Worm (Caenorhabditis elegans): Measurements from ENCODE around the gene F01F1.3.

The F01F1.3 gene

ce11 chrIII:5921067-5921678 is 49.4 kb downstream of the F01F1.3 start:
- TF ChIP-seq tbx-11 (GFP tag; IDR thresholded peaks at IDR 0.05) (no peak), sea-1 (GFP tag; conservative IDR thresholded peaks at IDR 0.05) (no peak), tbx-37 (GFP tag; conservative IDR thresholded peaks at IDR 0.05) (no peak), hnd-1 (tag; optimal IDR thresholded peaks at IDR 0.05) (no peak), hmbx-1 (tag; optimal IDR thresholded peaks at IDR 0.05) (no peak)

DNA sequence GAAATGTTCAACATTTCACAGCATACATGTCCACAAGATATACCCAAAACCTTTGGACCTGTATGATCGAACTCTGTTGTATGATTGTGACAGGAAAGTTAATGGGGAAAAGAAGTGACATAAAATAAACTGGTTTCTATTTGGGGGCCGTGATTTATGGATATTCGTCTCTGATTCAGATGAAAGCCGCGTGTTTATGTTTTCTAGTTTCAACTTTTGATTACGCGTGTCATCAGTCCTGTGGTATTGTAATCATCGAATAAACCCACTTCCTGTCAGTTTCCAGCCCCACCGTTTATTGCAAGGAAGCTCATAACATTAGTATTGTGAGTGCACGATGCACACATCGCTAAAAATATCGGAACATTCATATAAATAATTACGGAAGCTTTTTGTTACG is 50.5 kb downstream of the F01F1.3 start:
- TF ChIP-seq ceh-36 (tag; optimal IDR thresholded peaks at IDR 0.05) (no peak), B0310.2 (tag; optimal IDR thresholded peaks at IDR 0.05) (no peak), ceh-13 (GFP tag; optimal IDR thresholded peaks at IDR 0.05) (no peak), scrt-1 (GFP tag; IDR thresholded peaks at IDR 0.05) (no peak), pes-1 (GFP tag; IDR thresholded peaks at IDR 0.05) (no peak), tbx-11 (GFP tag; IDR thresholded peaks at IDR 0.05) (no peak), hnd-1 (tag; optimal IDR thresholded peaks at IDR 0.05) (no peak), tra-4 (tag; optimal IDR thresholded peaks at IDR 0.05) (no peak), ets-7 (tag; optimal IDR thresholded peaks at IDR 0.05) (no peak), tbx-37 (GFP tag; conservative IDR thresholded peaks at IDR 0.05) (no peak), hmbx-1 (tag; optimal IDR thresholded peaks at IDR 0.05) (no peak), flt-1 (GFP tag; IDR thresholded peaks at IDR 0.05) (no peak), F13C5.2 (tag; optimal IDR thresholded peaks at IDR 0.05) (no peak), aly-1 (tag; optimal IDR thresholded peaks at IDR 0.05) (no peak), hmg-4 (GFP tag; optimal IDR thresholded peaks at IDR 0.05) (no peak), sea-1 (GFP tag; conservative IDR thresholded peaks at IDR 0.05) (no peak)
